Worm (Caenorhabditis elegans) whole organism, midembryonic: Measurements from ENCODE around the gene K06G5.3.

Experiments
- T22C8.4 ChIP-seq: fragments of 200-800 bp; sonication (Bioruptor generic); IDR thresholded peaks from 2 replicates; pipeline ENCODE4 v1.3.6; 2022; ENCODE audit warnings: missing genetic modification characterization, missing compliant biosample characterization
- cog-1 ChIP-seq: sonication (generic microtip); optimal IDR thresholded peaks from 2 replicates; lab custom pipeline; 2016; ENCODE audit warnings: missing genetic modification characterization, missing compliant biosample characterization
- flt-1 ChIP-seq: fragments of 200-800 bp; sonication (Bioruptor generic); IDR thresholded peaks from 2 replicates; pipeline ENCODE4 v1.3.6; 2022; ENCODE audit warnings: missing genetic modification characterization, missing compliant biosample characterization
- klf-2 ChIP-seq: fragments of 200-800 bp; sonication (Bioruptor generic); conservative IDR thresholded peaks from 2 replicates; pipeline ENCODE4 v1.3.6; 2022; ENCODE audit warnings: missing genetic modification reagents, missing genetic modification characterization, missing compliant biosample characterization
- med-1 ChIP-seq: sonication (generic microtip); optimal IDR thresholded peaks from 2 replicates; lab custom pipeline; 2017; ENCODE audit warnings: missing genetic modification characterization, mild to moderate bottlenecking, missing compliant biosample characterization, antibody characterized with exemption, missing genetic modification reagents; ENCODE audit not compliant: insufficient read depth
- ref-1 ChIP-seq: fragments of 200-800 bp; sonication (Bioruptor generic); conservative IDR thresholded peaks from 2 replicates; pipeline ENCODE4 v1.3.6; 2022; ENCODE audit warnings: missing genetic modification reagents, missing genetic modification characterization, missing compliant biosample characterization
- tab-1 ChIP-seq: fragments of 200-800 bp; sonication (Bioruptor generic); IDR thresholded peaks from 2 replicates; pipeline ENCODE4 v1.3.6; 2022; ENCODE audit warnings: missing genetic modification characterization, missing compliant biosample characterization
- ztf-23 ChIP-seq: fragments of 200-800 bp; sonication (Bioruptor generic); IDR thresholded peaks from 2 replicates; pipeline ENCODE4 v1.3.6; 2022; ENCODE audit warnings: missing genetic modification reagents, missing genetic modification characterization, missing compliant biosample characterization
- ztf-29 ChIP-seq: fragments of 200-800 bp; sonication (Bioruptor generic); IDR thresholded peaks from 2 replicates; pipeline ENCODE4 v1.3.6; 2022; ENCODE audit warnings: missing genetic modification reagents, missing genetic modification characterization, missing compliant biosample characterization

Gene K06G5.3

ce11 chrX:14228764-14229163 lies 5.7 kb upstream of the K06G5.3 start:
- 0 out of 2 replicates have a peak, but pooled peaks have one; percentile 17 for TF ChIP-seq T22C8.4 (GFP tag; lab: Robert Waterston, UW)
- no peak for TF ChIP-seq ztf-29 (GFP tag; lab: Robert Waterston, UW)
- peak; percentile 84 for TF ChIP-seq flt-1
- TF ChIP-seq ref-1 (GFP tag; lab: Robert Waterston, UW) = no peak
- TF ChIP-seq cog-1 (tag; lab: Kevin White, UChicago) = no peak
- peak; percentile 72; the same call in 1 of the 2 replicates for TF ChIP-seq tab-1 (GFP tag; lab: Robert Waterston, UW)
- TF ChIP-seq klf-2 = no peak
- TF ChIP-seq ztf-23 = no peak
- peak; percentile 13 for TF ChIP-seq med-1

- TF ChIP-seq flt-1 = no peak
- no peak for TF ChIP-seq klf-2
- no peak for TF ChIP-seq cog-1 (tag; lab: Kevin White, UChicago)
- TF ChIP-seq ref-1 (GFP tag; lab: Robert Waterston, UW) = no peak
- no peak for TF ChIP-seq ztf-29 (GFP tag; lab: Robert Waterston, UW)
- no peak for TF ChIP-seq tab-1 (GFP tag; lab: Robert Waterston, UW)
- no peak for TF ChIP-seq ztf-23
- no peak for TF ChIP-seq med-1
- TF ChIP-seq T22C8.4 (GFP tag; lab: Robert Waterston, UW) = no peak
Measured at ce11 chrX:14225273-14225672, 2.2 kb upstream of the K06G5.3 start, which contains the start of gene cyp-13B2. Gene cyp-13B2, plus strand, starts transcription at chrX:14225573.

- no peak for TF ChIP-seq tab-1 (GFP tag; lab: Robert Waterston, UW)
- no peak for TF ChIP-seq flt-1
- TF ChIP-seq ztf-23 = no peak
- no peak for TF ChIP-seq ztf-29 (GFP tag; lab: Robert Waterston, UW)
- no peak for TF ChIP-seq ref-1 (GFP tag; lab: Robert Waterston, UW)
- no peak for TF ChIP-seq med-1
- TF ChIP-seq klf-2 = no peak
- TF ChIP-seq T22C8.4 (GFP tag; lab: Robert Waterston, UW) = no peak
- no peak for TF ChIP-seq cog-1 (tag; lab: Kevin White, UChicago)
Measured at ce11 chrX:14214520-14215023, 8.5 kb downstream of the K06G5.3 start, which contains the start of gene K06G5.1. Gene K06G5.1, plus strand, starts transcription at chrX:14214973.

- no peak for TF ChIP-seq klf-2
- TF ChIP-seq T22C8.4 (GFP tag; lab: Robert Waterston, UW) = no peak
- no peak for TF ChIP-seq ztf-29 (GFP tag; lab: Robert Waterston, UW)
- TF ChIP-seq ztf-23 = no peak
- no peak for TF ChIP-seq tab-1 (GFP tag; lab: Robert Waterston, UW)
- TF ChIP-seq ref-1 (GFP tag; lab: Robert Waterston, UW) = no peak
- no peak for TF ChIP-seq med-1
Measured at ce11 chrX:14213314-14213713, 9.7 kb downstream of the K06G5.3 start.

ce11 chrX:14207942-14208341 lies 15.1 kb downstream of the K06G5.3 start, which contains the start of gene ceh-37:
Gene ceh-37, minus strand, starts transcription at chrX:14208000.
- no peak for TF ChIP-seq ztf-23
- no peak for TF ChIP-seq cog-1 (tag; lab: Kevin White, UChicago)
- no peak for TF ChIP-seq T22C8.4 (GFP tag; lab: Robert Waterston, UW)
- no peak for TF ChIP-seq tab-1 (GFP tag; lab: Robert Waterston, UW)
- no peak for TF ChIP-seq klf-2

- TF ChIP-seq ref-1 (GFP tag; lab: Robert Waterston, UW) (no peak), klf-2 (no peak), flt-1 (no peak), med-1 (no peak)
Measured at ce11 chrX:14206321-14206720, 16.7 kb downstream of the K06G5.3 start.

- TF ChIP-seq med-1 (no peak), ref-1 (GFP tag; lab: Robert Waterston, UW) (no peak), tab-1 (GFP tag; lab: Robert Waterston, UW) (no peak), klf-2 (no peak), flt-1 (no peak), cog-1 (tag; lab: Kevin White, UChicago) (no peak), T22C8.4 (GFP tag; lab: Robert Waterston, UW) (no peak), ztf-29 (GFP tag; lab: Robert Waterston, UW) (no peak), ztf-23 (no peak)
Measured at ce11 chrX:14194251-14194650, 28.8 kb downstream of the K06G5.3 start.

ce11 chrX:14186466-14186865 lies 36.6 kb downstream of the K06G5.3 start, which contains the start of gene ceh-36:
Gene ceh-36, minus strand, starts transcription at chrX:14186566.
- TF ChIP-seq med-1 (no peak), tab-1 (GFP tag; lab: Robert Waterston, UW) (no peak), T22C8.4 (GFP tag; lab: Robert Waterston, UW) (no peak), cog-1 (tag; lab: Kevin White, UChicago) (no peak), ztf-23 (no peak), flt-1 (no peak), ref-1 (GFP tag; lab: Robert Waterston, UW) (no peak), ztf-29 (GFP tag; lab: Robert Waterston, UW) (no peak), klf-2 (no peak)

- TF ChIP-seq tab-1 (GFP tag; lab: Robert Waterston, UW) (no peak), T22C8.4 (GFP tag; lab: Robert Waterston, UW) (no peak), ztf-29 (GFP tag; lab: Robert Waterston, UW) (no peak), klf-2 (no peak), flt-1 (no peak), ref-1 (GFP tag; lab: Robert Waterston, UW) (no peak), ztf-23 (no peak), cog-1 (tag; lab: Kevin White, UChicago) (no peak), med-1 (no peak)
Measured at ce11 chrX:14185631-14186030, 37.4 kb downstream of the K06G5.3 start.

ce11 chrX:14182514-14182913 lies 40.5 kb downstream of the K06G5.3 start:
- TF ChIP-seq T22C8.4 (GFP tag; lab: Robert Waterston, UW) = no peak
- TF ChIP-seq ztf-23 = no peak
- TF ChIP-seq ztf-29 (GFP tag; lab: Robert Waterston, UW) = no peak
- no peak for TF ChIP-seq med-1
- TF ChIP-seq tab-1 (GFP tag; lab: Robert Waterston, UW) = no peak
- no peak for TF ChIP-seq cog-1 (tag; lab: Kevin White, UChicago)
- TF ChIP-seq ref-1 (GFP tag; lab: Robert Waterston, UW) = no peak
- TF ChIP-seq klf-2 = no peak
- TF ChIP-seq flt-1 = no peak
